Fruit fly (Drosophila melanogaster) Kc167 (cell line): ENCODE measurements around the gene CG42752.

Experiments
- Sin3A ChIP-seq: fragments of >200 bp; optimal IDR thresholded peaks from 2 replicates; lab custom pipeline; 2018; ENCODE audit warnings: missing external identifiers
- h ChIP-seq: fragments of >200 bp; optimal IDR thresholded peaks from 3 replicates; lab custom pipeline; 2018; ENCODE audit warnings: missing external identifiers
- insv ChIP-seq: fragments of >200 bp; optimal IDR thresholded peaks from 3 replicates; lab custom pipeline; 2018; ENCODE audit warnings: missing external identifiers
- ttk ChIP-seq: sonication (Bioruptor generic); optimal IDR thresholded peaks from 2 replicates; lab custom pipeline; 2017; ENCODE audit warnings: missing external identifiers

dm6 chr2L:18713686-18714085 is 26.2 kb downstream of the CG42752 start, which contains the start of gene Irk3:
- TF ChIP-seq h (lab: Kevin White, UChicago) = no peak
- no peak for TF ChIP-seq Sin3A
- no peak for TF ChIP-seq ttk (lab: Kevin White, UChicago)
- no peak for TF ChIP-seq insv
